Worm (Caenorhabditis elegans): ENCODE results near the gene mml-1.

mml-1 gene

ce11 chrIII:7387359-7387758 lies 12.8 kb upstream of the mml-1 start (continued):
- no peak for TF ChIP-seq Y116A8C.19 (tag; optimal IDR thresholded peaks at IDR 0.05; ENCODE audit: borderline replicate concordance)
- no peak for TF ChIP-seq tbx-2 (tag; optimal IDR thresholded peaks at IDR 0.05)
- peak; percentile 45 for TF ChIP-seq jun-1 (tag; optimal IDR thresholded peaks at IDR 0.05)
- TF ChIP-seq ceh-63 (GFP tag; optimal IDR thresholded peaks at IDR 0.05) = no peak
- no peak for TF ChIP-seq tlp-1 (tag; optimal IDR thresholded peaks at IDR 0.05)
- peak; percentile 7 for TF ChIP-seq swsn-7 (tag; optimal IDR thresholded peaks at IDR 0.05)
- no peak for TF ChIP-seq vab-15 (tag; optimal IDR thresholded peaks at IDR 0.05)
- TF ChIP-seq nhr-12 (tag; optimal IDR thresholded peaks at IDR 0.05) = no peak
- no peak for TF ChIP-seq C34B4.2 (tag; optimal IDR thresholded peaks at IDR 0.05)
- TF ChIP-seq ces-1 (GFP tag; optimal IDR thresholded peaks at IDR 0.05) = no peak
- TF ChIP-seq lsy-2 (tag; optimal IDR thresholded peaks at IDR 0.05) = peak in 1 of 2 experiments; percentile 52
- TF ChIP-seq fos-1 (tag; optimal IDR thresholded peaks at IDR 0.05) = no peak
- no peak for TF ChIP-seq sox-4 (tag; optimal IDR thresholded peaks at IDR 0.05)
- peak in 2 of 3 experiments; percentile 11 to 14 for TF ChIP-seq ceh-82 (tag; optimal IDR thresholded peaks at IDR 0.05)
- no peak for TF ChIP-seq egl-13 (tag; optimal IDR thresholded peaks at IDR 0.05)
- TF ChIP-seq egl-27 (tag; optimal IDR thresholded peaks at IDR 0.05) = no peak
- no peak for TF ChIP-seq sptf-1 (tag; optimal IDR thresholded peaks at IDR 0.05)
- TF ChIP-seq C04F5.9 (tag; optimal IDR thresholded peaks at IDR 0.05) = no peak
- no peak for TF ChIP-seq hpl-2 (GFP tag; optimal IDR thresholded peaks at IDR 0.05)
- TF ChIP-seq efl-1 (optimal IDR thresholded peaks at IDR 0.05) = peak; percentile 20 to 23
- peak; percentile 7 to 51 for TF ChIP-seq efl-1 (GFP tag; optimal IDR thresholded peaks at IDR 0.05 in 1 of 2)
- no peak for TF ChIP-seq hlh-17 (GFP tag; optimal IDR thresholded peaks at IDR 0.05; ENCODE audit: borderline replicate concordance)
- peak; percentile 18 to 36 for TF ChIP-seq lin-35 (GFP tag; optimal IDR thresholded peaks at IDR 0.05)
- no peak for TF ChIP-seq snpc-4 (tag; optimal IDR thresholded peaks at IDR 0.05)
- TF ChIP-seq nhr-11 (tag; optimal IDR thresholded peaks at IDR 0.05) = no peak
- no peak for TF ChIP-seq fkh-8 (tag; optimal IDR thresholded peaks at IDR 0.05)
- no peak for TF ChIP-seq hlh-4 (tag; optimal IDR thresholded peaks at IDR 0.05)
- TF ChIP-seq xbp-1 (tag; optimal IDR thresholded peaks at IDR 0.05) = peak; percentile 18
- peak; percentile 13 for TF ChIP-seq unc-86 (tag; optimal IDR thresholded peaks at IDR 0.05)
- TF ChIP-seq nhr-237 (tag; optimal IDR thresholded peaks at IDR 0.05) = no peak
- no peak for TF ChIP-seq ceh-88 (GFP tag; IDR thresholded peaks at IDR 0.05)
- peak; percentile 66 for TF ChIP-seq lin-14 (GFP tag; optimal IDR thresholded peaks at IDR 0.05)
- TF ChIP-seq ama-1 (optimal IDR thresholded peaks at IDR 0.05) = no peak
- no peak for TF ChIP-seq alr-1 (tag; optimal IDR thresholded peaks at IDR 0.05; ENCODE audit: borderline replicate concordance)
- TF ChIP-seq dsc-1 (tag; optimal IDR thresholded peaks at IDR 0.05) = no peak
- no peak for TF ChIP-seq pax-3 (tag; optimal IDR thresholded peaks at IDR 0.05)
- no peak for TF ChIP-seq skn-1 (tag; optimal IDR thresholded peaks at IDR 0.05)
- peak; percentile 27 for TF ChIP-seq elt-2 (tag; optimal IDR thresholded peaks at IDR 0.05)
- TF ChIP-seq unc-30 (tag; optimal IDR thresholded peaks at IDR 0.05) = no peak
- peak; percentile 28 for TF ChIP-seq lin-15B (tag; optimal IDR thresholded peaks at IDR 0.05)
- peak; percentile 54 for TF ChIP-seq nhr-47 (tag; optimal IDR thresholded peaks at IDR 0.05)
- no peak for TF ChIP-seq grh-1 (GFP tag; IDR thresholded peaks at IDR 0.05)
- TF ChIP-seq ztf-11 (tag; optimal IDR thresholded peaks at IDR 0.05) = no peak
- no peak for TF ChIP-seq zip-4 (GFP tag; optimal IDR thresholded peaks at IDR 0.05)
- peak; percentile 16 for TF ChIP-seq rnt-1 (tag; optimal IDR thresholded peaks at IDR 0.05)
- no peak for TF ChIP-seq nhr-28 (tag; optimal IDR thresholded peaks at IDR 0.05)
- peak in 2 of 3 experiments; percentile 2 to 16 for TF ChIP-seq dpl-1 (GFP tag; optimal IDR thresholded peaks at IDR 0.05)
- TF ChIP-seq nhr-19 (GFP tag; conservative IDR thresholded peaks at IDR 0.05) = 0 out of 2 replicates have a peak, but pooled peaks have one; percentile 10
- no peak for TF ChIP-seq blmp-1 (tag; optimal IDR thresholded peaks at IDR 0.05)
- TF ChIP-seq aly-2 (tag; optimal IDR thresholded peaks at IDR 0.05) = no peak
- no peak for TF ChIP-seq lin-13 (GFP tag; optimal IDR thresholded peaks at IDR 0.05)
- no peak for TF ChIP-seq zag-1 (tag; optimal IDR thresholded peaks at IDR 0.05)
- no peak for TF ChIP-seq isw-1 (GFP tag; IDR thresholded peaks at IDR 0.05)
- no peak for TF ChIP-seq nhr-76 (tag; optimal IDR thresholded peaks at IDR 0.05)
